Fruit fly (Drosophila melanogaster): ENCODE data around the gene t-Grip91.

Gene t-Grip91

dm6 chr2L:15768097-15768496 is 15.8 kb upstream of the t-Grip91 start, which contains the start of gene wek (continued):
- peak; percentile 50 for TF ChIP-seq pzg (GFP tag; optimal IDR thresholded peaks at IDR 0.05)
- TF ChIP-seq grau (tag; optimal IDR thresholded peaks at IDR 0.05): peak; percentile 76
- TF ChIP-seq CG6791 (GFP tag; IDR thresholded peaks at IDR 0.05; ENCODE audit: partially characterized antibody): peak; percentile 82
- peak; percentile 70; the same call in 2 of the 3 replicates for TF ChIP-seq Opbp (GFP tag; IDR thresholded peaks at IDR 0.05; ENCODE audit: partially characterized antibody)
- peak; percentile 2 for TF ChIP-seq gfzf (GFP tag; optimal IDR thresholded peaks at IDR 0.05)
- TF ChIP-seq YL-1 (GFP tag; optimal IDR thresholded peaks at IDR 0.05): peak; percentile 20
- TF ChIP-seq bbx (GFP tag; IDR thresholded peaks at IDR 0.05; ENCODE audit: partially characterized antibody): peak; percentile 76
- TF ChIP-seq CG3995 (GFP tag; optimal IDR thresholded peaks at IDR 0.05): peak; percentile 18
- TF ChIP-seq CG10979 (tag; optimal IDR thresholded peaks at IDR 0.05): no peak
- peak; percentile 50 for TF ChIP-seq phol (tag; optimal IDR thresholded peaks at IDR 0.05)
- TF ChIP-seq kah (GFP tag; optimal IDR thresholded peaks at IDR 0.05): peak; percentile 95
- TF ChIP-seq Doc2 (GFP tag; IDR thresholded peaks at IDR 0.05): no peak
- TF ChIP-seq CG3163 (GFP tag; optimal IDR thresholded peaks at IDR 0.05): no peak
- no peak for TF ChIP-seq ro (GFP tag; IDR thresholded peaks at IDR 0.05)
- peak; percentile 89 for TF ChIP-seq scrt (GFP tag; optimal IDR thresholded peaks at IDR 0.05)
- TF ChIP-seq CG15514 (GFP tag; optimal IDR thresholded peaks at IDR 0.05): peak; percentile 89
- TF ChIP-seq CG10267 (tag; optimal IDR thresholded peaks at IDR 0.05): peak; percentile 49
- TF ChIP-seq BEAF-32 (GFP tag; optimal IDR thresholded peaks at IDR 0.05): peak; percentile 64
- peak; percentile 61 for TF ChIP-seq stwl (tag; optimal IDR thresholded peaks at IDR 0.05)
- TF ChIP-seq vnd (GFP tag; IDR thresholded peaks at IDR 0.05; ENCODE audit: partially characterized antibody): peak; percentile 60; the same call in 2 of the 3 replicates
- peak; percentile 41 for TF ChIP-seq CG4617 (GFP tag; optimal IDR thresholded peaks at IDR 0.05; ENCODE audit: borderline replicate concordance)
- TF ChIP-seq Lpt (GFP tag; optimal IDR thresholded peaks at IDR 0.05): no peak
- peak; percentile 25 for TF ChIP-seq Med (GFP tag)
- peak; percentile 20 for TF ChIP-seq CG17186 (GFP tag; optimal IDR thresholded peaks at IDR 0.05)
- TF ChIP-seq nmo (GFP tag; optimal IDR thresholded peaks at IDR 0.05): no peak
- peak; percentile 70 for TF ChIP-seq CG14860 (GFP tag; IDR thresholded peaks at IDR 0.05; ENCODE audit: partially characterized antibody)
- peak; percentile 69 for TF ChIP-seq amos (GFP tag; IDR thresholded peaks at IDR 0.05; ENCODE audit: partially characterized antibody)
- no peak for TF ChIP-seq psq (GFP tag; optimal IDR thresholded peaks at IDR 0.05)
- TF ChIP-seq slbo (GFP tag; IDR thresholded peaks at IDR 0.05): no peak
- TF ChIP-seq nerfin-1 (tag; optimal IDR thresholded peaks at IDR 0.05): peak; percentile 73
- peak; percentile 65 for TF ChIP-seq MESR4 (GFP tag; optimal IDR thresholded peaks at IDR 0.05)
- TF ChIP-seq vvl (GFP tag; IDR thresholded peaks at IDR 0.05): no peak
- no peak for TF ChIP-seq fu2 (GFP tag; optimal IDR thresholded peaks at IDR 0.05)
- no peak for TF ChIP-seq Dek (tag; optimal IDR thresholded peaks at IDR 0.05)
- TF ChIP-seq E2f2 (GFP tag; IDR thresholded peaks at IDR 0.05): peak; percentile 93
- TF ChIP-seq CG1603 (tag; optimal IDR thresholded peaks at IDR 0.05): peak; percentile 44
- TF ChIP-seq CG7963 (GFP tag; IDR thresholded peaks at IDR 0.05; ENCODE audit: partially characterized antibody): peak; percentile 85
- no peak for TF ChIP-seq CG4707 (GFP tag; optimal IDR thresholded peaks at IDR 0.05)
- peak; percentile 26 for TF ChIP-seq Myb (GFP tag; optimal IDR thresholded peaks at IDR 0.05)
- peak; percentile 83 for TF ChIP-seq Dref (GFP tag; IDR thresholded peaks at IDR 0.05)
- peak; percentile 88 for TF ChIP-seq CG17802 (tag; optimal IDR thresholded peaks at IDR 0.05)
- TF ChIP-seq rib (GFP tag; IDR thresholded peaks at IDR 0.05): no peak
- TF ChIP-seq mld (GFP tag; IDR thresholded peaks at IDR 0.05; ENCODE audit: partially characterized antibody): peak; percentile 78
- TF ChIP-seq CG2129 (GFP tag; IDR thresholded peaks at IDR 0.05; ENCODE audit: partially characterized antibody): peak; percentile 24; the same call in 1 of the 2 replicates
- TF ChIP-seq chinmo (GFP tag; IDR thresholded peaks at IDR 0.05; ENCODE audit: partially characterized antibody): peak; percentile 88; the same call in 3 of the 4 replicates
- peak; percentile 52; the same call in 2 of the 3 replicates for TF ChIP-seq Doc3 (GFP tag; IDR thresholded peaks at IDR 0.05; ENCODE audit: partially characterized antibody)
- TF ChIP-seq Dp (GFP tag; optimal IDR thresholded peaks at IDR 0.05): peak; percentile 82
- TF ChIP-seq HLHmδ (GFP tag; optimal IDR thresholded peaks at IDR 0.05): no peak
